ENCODE assay signal across 3 worm cellular contexts in genomic region chrV:19148350-19148749, ce11.
TF ChIP-seq lines count a peak whose summit lies in the region.

No protein-coding gene starts in this region.

TF ChIP-seq in whole organism, late embryonic, 69 proteins besides CTCF, POLR2A, EP300 and RAD21:
- TF ChIP-seq ceh-19 (GFP tag; optimal IDR thresholded peaks at IDR 0.05; lab: Kevin White, UChicago): no peak
- TF ChIP-seq npax-4 (tag; optimal IDR thresholded peaks at IDR 0.05; lab: Kevin White, UChicago): no peak
- TF ChIP-seq pax-1 (tag; optimal IDR thresholded peaks at IDR 0.05; lab: Kevin White, UChicago): no peak
- TF ChIP-seq unc-3 (GFP tag; conservative IDR thresholded peaks at IDR 0.05; lab: Robert Waterston, UW): no peak
- no peak for TF ChIP-seq unc-3 (tag; optimal IDR thresholded peaks at IDR 0.05; lab: Kevin White, UChicago)
- peak; percentile 64 for TF ChIP-seq mec-3 (tag; optimal IDR thresholded peaks at IDR 0.05; lab: Kevin White, UChicago; ENCODE audit: borderline replicate concordance)
- TF ChIP-seq odd-2 (tag; optimal IDR thresholded peaks at IDR 0.05; lab: Kevin White, UChicago): no peak
- peak; percentile 16 for TF ChIP-seq hlh-6 (tag; optimal IDR thresholded peaks at IDR 0.05; lab: Kevin White, UChicago)

TF ChIP-seq in whole organism, mixed stage, embryonic, 35 proteins besides CTCF, POLR2A, EP300 and RAD21:
- no peak for TF ChIP-seq tbx-8 (GFP tag; optimal IDR thresholded peaks at IDR 0.05; lab: Kevin White, UChicago)
- TF ChIP-seq drap-1 (GFP tag; optimal IDR thresholded peaks at IDR 0.05; lab: Kevin White, UChicago): peak; percentile 13

TF ChIP-seq in whole organism, young adult, 124 proteins besides CTCF, POLR2A, EP300 and RAD21:
- no peak for TF ChIP-seq egrh-3 (GFP tag; IDR thresholded peaks at IDR 0.05; lab: Robert Waterston, UW)
- TF ChIP-seq K12H6.12 (tag; optimal IDR thresholded peaks at IDR 0.05; lab: Kevin White, UChicago): no peak
- TF ChIP-seq ztf-18 (tag; optimal IDR thresholded peaks at IDR 0.05; lab: Kevin White, UChicago): peak; percentile 71
- TF ChIP-seq unc-130 (GFP tag; optimal IDR thresholded peaks at IDR 0.05; lab: Kevin White, UChicago): no peak
- TF ChIP-seq F49E8.2 (tag; optimal IDR thresholded peaks at IDR 0.05; lab: Kevin White, UChicago; ENCODE audit: insufficient read depth): no peak
- no peak for TF ChIP-seq lin-35 (GFP tag; optimal IDR thresholded peaks at IDR 0.05; lab: Kevin White, UChicago)
- TF ChIP-seq efl-1 (GFP tag; optimal IDR thresholded peaks at IDR 0.05; lab: Kevin White, UChicago): no peak
- TF ChIP-seq zfh-2 (GFP tag; conservative IDR thresholded peaks at IDR 0.05; lab: Robert Waterston, UW): peak; percentile 46
- no peak for TF ChIP-seq ztf-6 (GFP tag; IDR thresholded peaks at IDR 0.05; lab: Robert Waterston, UW)
- TF ChIP-seq lin-40 (tag; optimal IDR thresholded peaks at IDR 0.05; lab: Kevin White, UChicago): no peak
- no peak for TF ChIP-seq lsl-1 (GFP tag; optimal IDR thresholded peaks at IDR 0.05; lab: Kevin White, UChicago)
- no peak for TF ChIP-seq zim-3 (tag; optimal IDR thresholded peaks at IDR 0.05; lab: Kevin White, UChicago)
- no peak for TF ChIP-seq ztf-22 (GFP tag; optimal IDR thresholded peaks at IDR 0.05; lab: Kevin White, UChicago)
TF ChIP-seq in whole organism, young adult: peak in this region for 2.
